Fruit fly (Drosophila melanogaster) whole organism, pupa: ENCODE measurements around the gene CG6094.
A peak's percentile ranks its signal among the peaks of the same experiment; 100 is the strongest.

Source experiments
- CG10348 ChIP-seq: fragments of 200-800 bp; sonication (Bioruptor generic); IDR thresholded peaks from 2 replicates; pipeline ENCODE4 v1.3.6; 2022; ENCODE audit warnings: missing biosample characterization, missing genetic modification characterization
- CG12605 ChIP-seq: fragments of 200-800 bp; sonication (Bioruptor generic); IDR thresholded peaks from 2 replicates; pipeline ENCODE4 v1.3.6; 2022; ENCODE audit warnings: missing biosample characterization, missing genetic modification characterization
- CG13204 ChIP-seq: fragments of 200-800 bp; sonication (Bioruptor generic); optimal IDR thresholded peaks from 2 replicates; lab custom pipeline; 2018; ENCODE audit warnings: missing biosample characterization, mild to moderate bottlenecking, missing genetic modification characterization, moderate library complexity
- CG14655 ChIP-seq: fragments of 200-800 bp; sonication (Bioruptor generic); optimal IDR thresholded peaks from 3 replicates; lab custom pipeline; 2017; ENCODE audit warnings: mild to moderate bottlenecking, missing biosample characterization, missing genetic modification reagents, missing genetic modification characterization
- CG15710 ChIP-seq: fragments of 200-800 bp; sonication (Bioruptor generic); optimal IDR thresholded peaks from 2 replicates; lab custom pipeline; 2018; ENCODE audit warnings: missing biosample characterization, mild to moderate bottlenecking, missing genetic modification characterization, moderate library complexity
- CG17806 ChIP-seq: fragments of 200-800 bp; sonication (Bioruptor generic); optimal IDR thresholded peaks from 2 replicates; lab custom pipeline; 2018; ENCODE audit warnings: missing biosample characterization, mild to moderate bottlenecking, missing genetic modification characterization, moderate library complexity
- CG32121 ChIP-seq: fragments of 200-800 bp; sonication (Bioruptor generic); IDR thresholded peaks from 2 replicates; pipeline ENCODE4 v1.3.6; 2022; ENCODE audit warnings: missing biosample characterization, missing genetic modification characterization
- CG34367 ChIP-seq: fragments of 200-800 bp; sonication (Bioruptor generic); optimal IDR thresholded peaks from 2 replicates; lab custom pipeline; 2018; ENCODE audit warnings: missing biosample characterization, mild to moderate bottlenecking, missing genetic modification characterization
- CG4496 ChIP-seq: fragments of 200-800 bp; sonication (Bioruptor generic); IDR thresholded peaks from 3 replicates; pipeline ENCODE4 v1.3.6; 2022; ENCODE audit warnings: missing biosample characterization, missing genetic modification characterization
- CG8159 ChIP-seq: fragments of 200-800 bp; sonication (Bioruptor generic); optimal IDR thresholded peaks from 3 replicates; lab custom pipeline; 2018; ENCODE audit warnings: missing biosample characterization, mild to moderate bottlenecking, missing genetic modification characterization, moderate library complexity
- CG8301 ChIP-seq: fragments of 200-800 bp; sonication (Bioruptor generic); optimal IDR thresholded peaks from 2 replicates; lab custom pipeline; 2018; ENCODE audit warnings: missing biosample characterization, mild to moderate bottlenecking, missing genetic modification characterization
- CG9948 ChIP-seq: fragments of 200-800 bp; sonication (Bioruptor generic); optimal IDR thresholded peaks from 2 replicates; lab custom pipeline; 2018; ENCODE audit warnings: missing biosample characterization, mild to moderate bottlenecking, missing genetic modification characterization, moderate library complexity
- D1 ChIP-seq: fragments of 200-800 bp; sonication (Bioruptor generic); optimal IDR thresholded peaks from 2 replicates; lab custom pipeline; 2018; ENCODE audit warnings: missing biosample characterization, mild to moderate bottlenecking, missing genetic modification characterization, moderate library complexity
- EcR ChIP-seq: fragments of 200-800 bp; sonication (Bioruptor generic); optimal IDR thresholded peaks from 3 replicates; lab custom pipeline; 2019; ENCODE audit warnings: missing biosample characterization, missing genetic modification characterization, mild to moderate bottlenecking, moderate library complexity, missing genetic modification reagents
- Ets98B ChIP-seq: fragments of 200-800 bp; sonication (Bioruptor generic); IDR thresholded peaks from 2 replicates; pipeline ENCODE4 v1.3.6; 2022; ENCODE audit warnings: missing biosample characterization, missing genetic modification characterization
- Pif1A ChIP-seq: fragments of 200-800 bp; sonication (Bioruptor generic); optimal IDR thresholded peaks from 3 replicates; lab custom pipeline; 2016; ENCODE audit warnings: missing biosample characterization, missing genetic modification characterization
- Pif1B ChIP-seq: fragments of 200-800 bp; sonication (Bioruptor generic); optimal IDR thresholded peaks from 3 replicates; lab custom pipeline; 2016; ENCODE audit warnings: missing biosample characterization, missing genetic modification characterization
- Snoo ChIP-seq: fragments of 200-800 bp; sonication (Bioruptor generic); optimal IDR thresholded peaks from 3 replicates; lab custom pipeline; 2017; ENCODE audit warnings: missing biosample characterization, mild to moderate bottlenecking, missing genetic modification characterization, inconsistent platforms
- fd96Ca ChIP-seq: fragments of 200-800 bp; sonication (Bioruptor generic); IDR thresholded peaks from 3 replicates; pipeline ENCODE4 v1.3.6; 2022; ENCODE audit warnings: missing biosample characterization, missing genetic modification characterization
- gl ChIP-seq: fragments of 200-800 bp; sonication (Bioruptor generic); optimal IDR thresholded peaks from 2 replicates; lab custom pipeline; 2018; ENCODE audit warnings: missing biosample characterization, mild to moderate bottlenecking, missing genetic modification characterization
- rn ChIP-seq: fragments of 200-800 bp; sonication (Bioruptor generic); IDR thresholded peaks from 2 replicates; pipeline ENCODE4 v1.3.6; 2022; ENCODE audit warnings: missing biosample characterization, missing genetic modification characterization

Gene CG6094

dm6 chr2L:10468978-10469377 lies 37.9 kb upstream of the CG6094 start:
- TF ChIP-seq Ets98B (GFP tag; lab: Robert Waterston, UW): no peak

- TF ChIP-seq CG32121 (GFP tag; lab: Robert Waterston, UW) (0 out of 2 replicates have a peak, but pooled peaks have one; percentile 11), D1 (tag; lab: Kevin White, UChicago) (no peak)
These were observed 36.7 kb upstream of the CG6094 start for dm6 chr2L:10470211-10470610.

- no peak for TF ChIP-seq CG4496
- TF ChIP-seq CG13204 (GFP tag; lab: Kevin White, UChicago): no peak
- no peak for TF ChIP-seq CG8159 (tag; lab: Kevin White, UChicago)
- TF ChIP-seq CG34367: no peak
- no peak for TF ChIP-seq CG9948 (tag; lab: Kevin White, UChicago)
- TF ChIP-seq Snoo (tag; lab: Kevin White, UChicago): no peak
- TF ChIP-seq rn (GFP tag; lab: Robert Waterston, UW): no peak
- no peak for TF ChIP-seq fd96Ca (GFP tag; lab: Robert Waterston, UW)
- TF ChIP-seq EcR (GFP tag; lab: Kevin White, UChicago): no peak
These were observed 34.6 kb upstream of the CG6094 start for dm6 chr2L:10472257-10472656.

dm6 chr2L:10474268-10474678 lies 32.6 kb upstream of the CG6094 start, which contains the start of gene RluA-1:
RluA-1 (minus strand) TSS chr2L:10474349.
- TF ChIP-seq CG8301 (tag; lab: Kevin White, UChicago): peak; percentile 98
- TF ChIP-seq Ets98B (GFP tag; lab: Robert Waterston, UW): peak; percentile 99
- TF ChIP-seq EcR (GFP tag; lab: Kevin White, UChicago): no peak
- TF ChIP-seq CG13204 (GFP tag; lab: Kevin White, UChicago): no peak
- TF ChIP-seq CG14655 (GFP tag; lab: Kevin White, UChicago): peak; percentile 99
- TF ChIP-seq fd96Ca (GFP tag; lab: Robert Waterston, UW): peak; percentile 99
- TF ChIP-seq CG8159 (tag; lab: Kevin White, UChicago): peak; percentile 98
- TF ChIP-seq CG10348 (GFP tag; lab: Robert Waterston, UW): peak; percentile 86
- TF ChIP-seq Pif1A (GFP tag; lab: Kevin White, UChicago): peak; percentile 92
- TF ChIP-seq Snoo (tag; lab: Kevin White, UChicago): peak; percentile 85
- peak; percentile 96 for TF ChIP-seq rn (GFP tag; lab: Robert Waterston, UW)
- TF ChIP-seq CG32121 (GFP tag; lab: Robert Waterston, UW): peak; percentile 99
- TF ChIP-seq CG9948 (tag; lab: Kevin White, UChicago): peak; percentile 98
- peak; percentile 98 for TF ChIP-seq CG12605
- peak; percentile 95 for TF ChIP-seq D1 (tag; lab: Kevin White, UChicago)
- peak; percentile 97 for TF ChIP-seq CG15710
- peak; percentile 99 for TF ChIP-seq CG4496
- TF ChIP-seq Pif1B: peak; percentile 98
- TF ChIP-seq gl: peak; percentile 92
- TF ChIP-seq CG17806 (tag; lab: Kevin White, UChicago): peak; percentile 98
- TF ChIP-seq CG34367: peak; percentile 96

dm6 chr2L:10474815-10475214 lies 32.1 kb upstream of the CG6094 start:
- no peak for TF ChIP-seq CG17806 (tag; lab: Kevin White, UChicago)
- no peak for TF ChIP-seq Pif1A (GFP tag; lab: Kevin White, UChicago)
- no peak for TF ChIP-seq CG15710
- TF ChIP-seq CG8301 (tag; lab: Kevin White, UChicago): no peak
- TF ChIP-seq CG4496: no peak
- TF ChIP-seq CG9948 (tag; lab: Kevin White, UChicago): no peak
- no peak for TF ChIP-seq rn (GFP tag; lab: Robert Waterston, UW)
- TF ChIP-seq fd96Ca (GFP tag; lab: Robert Waterston, UW): no peak
- no peak for TF ChIP-seq Pif1B
- TF ChIP-seq CG12605: no peak
- TF ChIP-seq, all 21 proteins: peak for 0

- TF ChIP-seq CG14655 (GFP tag; lab: Kevin White, UChicago) (no peak), CG15710 (no peak), CG8159 (tag; lab: Kevin White, UChicago) (no peak), CG9948 (tag; lab: Kevin White, UChicago) (no peak), D1 (tag; lab: Kevin White, UChicago) (no peak), CG32121 (GFP tag; lab: Robert Waterston, UW) (no peak), CG10348 (GFP tag; lab: Robert Waterston, UW) (no peak), Pif1A (GFP tag; lab: Kevin White, UChicago) (no peak), CG4496 (no peak), Pif1B (no peak), Ets98B (GFP tag; lab: Robert Waterston, UW) (no peak), CG12605 (no peak), CG8301 (tag; lab: Kevin White, UChicago) (no peak)
These were observed 30.0 kb upstream of the CG6094 start, which contains the start of gene RluA-2 for dm6 chr2L:10476879-10477278. RluA-2 (plus strand) TSS chr2L:10477073.

- TF ChIP-seq Pif1A (GFP tag; lab: Kevin White, UChicago): no peak
- no peak for TF ChIP-seq CG4496
- TF ChIP-seq CG13204 (GFP tag; lab: Kevin White, UChicago): no peak
- TF ChIP-seq CG32121 (GFP tag; lab: Robert Waterston, UW): peak; percentile 47
- TF ChIP-seq gl: peak; percentile 7
- no peak; the same call in 1 of the 2 replicates for TF ChIP-seq CG12605
- TF ChIP-seq, all 21 proteins: peak for 2
These were observed 27.0 kb upstream of the CG6094 start for dm6 chr2L:10479859-10480258.
